Fruit fly (Drosophila melanogaster) whole organism, embryonic: ENCODE measurements around the gene Baldspot.

Experiments
- ATbp ChIP-seq: fragments of 200-800 bp; sonication (Bioruptor generic); optimal IDR thresholded peaks from 2 replicates; lab custom pipeline; 2017; ENCODE audit warnings: missing biosample characterization, mild to moderate bottlenecking, missing genetic modification characterization, missing genetic modification reagents
- Aef1 ChIP-seq: fragments of 200-800 bp; sonication (Bioruptor generic); IDR thresholded peaks from 3 replicates; pipeline ENCODE4 v1.3.6; 2022; ENCODE audit warnings: missing biosample characterization, missing genetic modification characterization
- CG10147 ChIP-seq: fragments of 200-800 bp; sonication (Bioruptor generic); optimal IDR thresholded peaks from 2 replicates; lab custom pipeline; 2019; ENCODE audit warnings: missing biosample characterization, mild to moderate bottlenecking, missing genetic modification characterization, moderate library complexity
- CG10267 ChIP-seq: fragments of 200-800 bp; sonication (Bioruptor generic); optimal IDR thresholded peaks from 2 replicates; lab custom pipeline; 2018; ENCODE audit warnings: missing biosample characterization, mild to moderate bottlenecking, missing genetic modification characterization, moderate library complexity
- CG10274 ChIP-seq: fragments of 200-800 bp; sonication (Bioruptor generic); optimal IDR thresholded peaks from 3 replicates; lab custom pipeline; 2017; ENCODE audit warnings: missing biosample characterization, mild to moderate bottlenecking, missing genetic modification characterization
- CG11723 ChIP-seq: fragments of 200-800 bp; sonication (Bioruptor generic); optimal IDR thresholded peaks from 2 replicates; lab custom pipeline; 2017; ENCODE audit warnings: missing biosample characterization, mild to moderate bottlenecking, missing genetic modification characterization
- CG13296 ChIP-seq: fragments of 200-800 bp; sonication (Bioruptor generic); optimal IDR thresholded peaks from 3 replicates; lab custom pipeline; 2018; ENCODE audit warnings: missing biosample characterization, mild to moderate bottlenecking, missing genetic modification characterization
- CG14965 ChIP-seq: fragments of 200-800 bp; sonication (Bioruptor generic); optimal IDR thresholded peaks from 2 replicates; lab custom pipeline; 2016; ENCODE audit warnings: missing biosample characterization, missing genetic modification characterization, borderline replicate concordance
- CG15073 ChIP-seq: fragments of 200-800 bp; sonication (Bioruptor generic); optimal IDR thresholded peaks from 2 replicates; lab custom pipeline; 2016; ENCODE audit warnings: missing biosample characterization, missing genetic modification characterization
- CG17385 ChIP-seq: fragments of 200-800 bp; sonication (Bioruptor generic); optimal IDR thresholded peaks from 3 replicates; lab custom pipeline; 2018; ENCODE audit warnings: missing biosample characterization, mild to moderate bottlenecking, missing genetic modification characterization
- CG18476 ChIP-seq: fragments of 200-800 bp; sonication (Bioruptor generic); optimal IDR thresholded peaks from 2 replicates; lab custom pipeline; 2016; ENCODE audit warnings: missing biosample characterization, mild to moderate bottlenecking, missing genetic modification characterization
- CG18619 ChIP-seq: fragments of 200-800 bp; sonication (Bioruptor generic); optimal IDR thresholded peaks from 3 replicates; lab custom pipeline; 2017; ENCODE audit warnings: missing biosample characterization, mild to moderate bottlenecking, missing genetic modification characterization
- CG2678 ChIP-seq: fragments of 200-800 bp; sonication (Bioruptor generic); optimal IDR thresholded peaks from 3 replicates; lab custom pipeline; 2019; ENCODE audit warnings: missing biosample characterization, mild to moderate bottlenecking, missing genetic modification characterization, moderate library complexity
- CG32532 ChIP-seq: fragments of 200-800 bp; sonication (Bioruptor generic); IDR thresholded peaks from 2 replicates; pipeline ENCODE4 v1.3.6; 2022; ENCODE audit warnings: missing biosample characterization, missing genetic modification characterization
- CG34422 ChIP-seq: fragments of 200-800 bp; sonication (Bioruptor generic); IDR thresholded peaks from 3 replicates; pipeline ENCODE4 v1.3.6; 2022; ENCODE audit warnings: missing biosample characterization, missing genetic modification characterization
- CG3847 ChIP-seq: fragments of 200-800 bp; sonication (Bioruptor generic); IDR thresholded peaks from 2 replicates; pipeline ENCODE4 v1.3.6; 2022; ENCODE audit warnings: missing biosample characterization, missing genetic modification characterization
- CG4328 ChIP-seq: fragments of 200-800 bp; sonication (Bioruptor generic); optimal IDR thresholded peaks from 3 replicates; lab custom pipeline; 2017; ENCODE audit warnings: missing biosample characterization, missing genetic modification reagents, missing genetic modification characterization
- CG6272 ChIP-seq: fragments of 200-800 bp; sonication (Bioruptor generic); IDR thresholded peaks from 2 replicates; pipeline ENCODE4 v1.3.6; 2022; ENCODE audit warnings: missing biosample characterization, missing genetic modification characterization
- CG7786 ChIP-seq: fragments of 200-800 bp; sonication (Bioruptor generic); optimal IDR thresholded peaks from 2 replicates; lab custom pipeline; 2016; ENCODE audit warnings: missing biosample characterization, missing genetic modification characterization
- CG8765 ChIP-seq: fragments of 200-800 bp; sonication (Bioruptor generic); IDR thresholded peaks from 2 replicates; pipeline ENCODE4 v1.3.6; 2022; ENCODE audit warnings: missing biosample characterization, missing genetic modification characterization
- CG9215 ChIP-seq: fragments of 200-800 bp; sonication (Bioruptor generic); IDR thresholded peaks from 2 replicates; pipeline ENCODE4 v1.3.6; 2022; ENCODE audit warnings: missing biosample characterization, missing genetic modification characterization
- CG9817 ChIP-seq: fragments of 200-800 bp; sonication (Bioruptor generic); optimal IDR thresholded peaks from 2 replicates; lab custom pipeline; 2018; ENCODE audit warnings: missing biosample characterization, mild to moderate bottlenecking, missing genetic modification characterization, moderate library complexity
- CTCF ChIP-seq: fragments of 200-800 bp; sonication (Bioruptor generic); optimal IDR thresholded peaks from 2 replicates; lab custom pipeline; 2017; ENCODE audit warnings: missing biosample characterization, mild to moderate bottlenecking, missing genetic modification characterization, moderate library complexity
- Deaf1 ChIP-seq: fragments of 200-800 bp; optimal IDR thresholded peaks from 3 replicates; lab custom pipeline; 2019; ENCODE audit warnings: missing biosample characterization, mild to moderate bottlenecking, missing genetic modification characterization, moderate library complexity
- Drgx ChIP-seq: fragments of 200-800 bp; sonication (Bioruptor generic); IDR thresholded peaks from 2 replicates; pipeline ENCODE4 v1.3.6; 2022; ENCODE audit warnings: missing biosample characterization, missing genetic modification characterization
- E2f1 ChIP-seq: fragments of 200-800 bp; sonication (Bioruptor generic); IDR thresholded peaks from 2 replicates; pipeline ENCODE4 v1.3.6; 2022; ENCODE audit warnings: missing biosample characterization, missing genetic modification characterization
- Kr ChIP-seq: fragments of 200-800 bp; sonication (Bioruptor generic); optimal IDR thresholded peaks from 2 replicates; lab custom pipeline; 2017; ENCODE audit warnings: missing biosample characterization, mild to moderate bottlenecking, missing genetic modification characterization
- Mes4 ChIP-seq: fragments of 200-800 bp; sonication (Bioruptor generic); optimal IDR thresholded peaks from 2 replicates; lab custom pipeline; 2016; ENCODE audit warnings: missing biosample characterization, missing genetic modification characterization
- Optix ChIP-seq: fragments of 200-800 bp; sonication (Bioruptor generic); IDR thresholded peaks from 3 replicates; pipeline ENCODE4 v1.3.6; 2022; ENCODE audit warnings: missing biosample characterization, missing genetic modification characterization
- Rfx ChIP-seq: fragments of 200-800 bp; sonication (Bioruptor generic); IDR thresholded peaks from 2 replicates; pipeline ENCODE4 v1.3.6; 2022; ENCODE audit warnings: missing biosample characterization, missing genetic modification characterization
- abd-A ChIP-seq: fragments of 200-800 bp; sonication (Bioruptor generic); optimal IDR thresholded peaks from 3 replicates; lab custom pipeline; 2019; ENCODE audit warnings: missing biosample characterization, mild to moderate bottlenecking, missing genetic modification characterization, moderate library complexity
- aop ChIP-seq: fragments of 200-800 bp; sonication (Bioruptor generic); IDR thresholded peaks from 2 replicates; pipeline ENCODE4 v1.3.6; 2022; ENCODE audit warnings: missing biosample characterization, missing genetic modification characterization
- ash1 ChIP-seq: fragments of 200-800 bp; sonication (Bioruptor generic); optimal IDR thresholded peaks from 2 replicates; lab custom pipeline; 2018; ENCODE audit warnings: missing biosample characterization, mild to moderate bottlenecking, missing genetic modification characterization
- az2 ChIP-seq: fragments of 200-800 bp; sonication (Bioruptor generic); optimal IDR thresholded peaks from 3 replicates; lab custom pipeline; 2016; ENCODE audit warnings: missing biosample characterization, missing genetic modification characterization
- ci ChIP-seq: fragments of 200-800 bp; sonication (Bioruptor generic); IDR thresholded peaks from 3 replicates; pipeline ENCODE4 v1.3.6; 2022; ENCODE audit warnings: missing biosample characterization, missing genetic modification characterization
- danr ChIP-seq: fragments of 200-800 bp; sonication (Bioruptor generic); IDR thresholded peaks from 2 replicates; pipeline ENCODE4 v1.3.6; 2022; ENCODE audit warnings: missing biosample characterization, missing genetic modification characterization
- dm ChIP-seq: fragments of 200-800 bp; sonication (Bioruptor generic); optimal IDR thresholded peaks from 3 replicates; lab custom pipeline; 2016; ENCODE audit warnings: missing biosample characterization, missing genetic modification characterization
- emc ChIP-seq: fragments of 200-800 bp; sonication (Bioruptor generic); optimal IDR thresholded peaks from 2 replicates; lab custom pipeline; 2016; ENCODE audit warnings: missing biosample characterization, missing genetic modification characterization
- gcm ChIP-seq: fragments of 200-800 bp; sonication (Bioruptor generic); optimal IDR thresholded peaks from 2 replicates; lab custom pipeline; 2019; ENCODE audit warnings: missing biosample characterization, mild to moderate bottlenecking, missing genetic modification characterization, moderate library complexity
- gsb-n ChIP-seq: fragments of 200-800 bp; sonication (Bioruptor generic); optimal IDR thresholded peaks from 3 replicates; lab custom pipeline; 2018; ENCODE audit warnings: missing biosample characterization, mild to moderate bottlenecking, missing genetic modification characterization
- lbe ChIP-seq: fragments of 200-800 bp; sonication (Bioruptor generic); optimal IDR thresholded peaks from 2 replicates; lab custom pipeline; 2016; ENCODE audit warnings: missing biosample characterization, mild to moderate bottlenecking, missing genetic modification characterization
- lmd ChIP-seq: fragments of 200-800 bp; sonication (Bioruptor generic); IDR thresholded peaks from 2 replicates; pipeline ENCODE4 v1.3.6; 2022; ENCODE audit warnings: missing biosample characterization, missing genetic modification characterization
- otp ChIP-seq: fragments of 200-800 bp; sonication (Bioruptor generic); IDR thresholded peaks from 3 replicates; pipeline ENCODE4, ENCODE4 v1.3.6; 2022; ENCODE audit warnings: missing biosample characterization, missing genetic modification characterization
- peb ChIP-seq: fragments of 200-800 bp; sonication (Bioruptor generic); IDR thresholded peaks from 2 replicates; pipeline ENCODE4 v1.3.6; 2022; ENCODE audit warnings: missing biosample characterization, missing genetic modification characterization
- rib ChIP-seq: fragments of 200-800 bp; sonication (Bioruptor generic); IDR thresholded peaks from 2 replicates; pipeline ENCODE4 v1.3.6; 2022; ENCODE audit warnings: missing biosample characterization, missing genetic modification characterization
- scrt ChIP-seq: fragments of 200-800 bp; sonication (Bioruptor generic); optimal IDR thresholded peaks from 2 replicates; lab custom pipeline; 2018; ENCODE audit warnings: missing biosample characterization, mild to moderate bottlenecking, missing genetic modification characterization, moderate library complexity
- sens ChIP-seq: fragments of 200-800 bp; sonication (Bioruptor generic); peaks from one replicate; lab custom pipeline; 2016; ENCODE audit warnings: missing biosample characterization, missing genetic modification characterization
- trh ChIP-seq: fragments of 200-800 bp; sonication (Bioruptor generic); optimal IDR thresholded peaks from 2 replicates; lab custom pipeline; 2016; ENCODE audit warnings: missing biosample characterization, missing genetic modification characterization
- tup ChIP-seq: fragments of 200-800 bp; sonication (Bioruptor generic); optimal IDR thresholded peaks from 2 replicates; lab custom pipeline; 2016; ENCODE audit warnings: missing biosample characterization, mild to moderate bottlenecking, missing genetic modification characterization, moderate library complexity
- zf30C ChIP-seq: fragments of 200-800 bp; sonication (Bioruptor generic); optimal IDR thresholded peaks from 3 replicates; lab custom pipeline; 2018; ENCODE audit warnings: missing biosample characterization, mild to moderate bottlenecking, missing genetic modification characterization

Baldspot gene

DNA sequence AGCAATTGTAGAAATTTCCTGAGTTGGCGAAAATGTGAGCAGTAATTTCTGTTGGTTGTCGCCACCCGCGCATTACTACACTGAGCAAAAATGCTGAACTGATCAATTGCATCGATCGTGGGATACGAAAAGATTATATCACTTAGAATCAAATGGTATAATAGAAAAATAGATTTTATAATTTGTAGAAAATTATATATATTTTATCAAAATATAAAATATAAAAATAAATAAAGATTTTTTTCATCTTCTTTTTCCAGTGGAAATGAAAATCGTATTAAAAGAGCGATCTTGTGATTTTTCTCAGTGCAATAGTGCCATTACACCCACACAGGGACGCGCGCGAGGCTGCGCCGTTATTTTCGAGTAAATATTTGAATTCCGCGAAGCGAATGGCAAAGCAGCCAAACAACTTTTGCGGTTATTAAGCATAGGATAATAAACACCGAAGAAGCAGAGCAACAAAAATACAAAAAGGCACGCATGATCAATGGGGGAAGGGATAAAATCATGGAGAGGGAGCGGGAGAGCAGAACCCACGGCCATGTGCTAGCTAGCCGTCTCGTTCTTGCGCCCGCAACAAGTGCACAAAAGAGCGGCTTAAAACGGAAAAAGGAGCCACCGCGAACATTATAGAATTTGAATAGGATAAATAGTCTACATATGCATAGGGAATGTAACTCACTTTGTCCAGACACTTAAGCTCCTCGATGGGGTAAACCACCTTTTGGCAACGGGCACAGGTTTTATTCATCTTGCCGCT lies 49.0 kb upstream of the Baldspot start (continued):
- TF ChIP-seq lbe (GFP tag; lab: Kevin White, UChicago) (peak; percentile 19), CG7786 (GFP tag; lab: Kevin White, UChicago) (no peak), zf30C (GFP tag; lab: Kevin White, UChicago) (peak; percentile 63), CG10147 (GFP tag; lab: Kevin White, UChicago) (peak; percentile 46), ash1 (GFP tag; lab: Kevin White, UChicago) (no peak), CG9215 (GFP tag; lab: Robert Waterston, UW) (peak; percentile 48; the same call in 1 of the 2 replicates), CG9817 (tag; lab: Kevin White, UChicago) (peak; percentile 24), ATbp (GFP tag; lab: Kevin White, UChicago) (peak; percentile 15), CG18476 (GFP tag; lab: Kevin White, UChicago) (no peak), tup (GFP tag; lab: Kevin White, UChicago) (no peak), ci (0 out of 3 replicates have a peak, but pooled peaks have one; percentile 38), CTCF (GFP tag; lab: Kevin White, UChicago) (no peak), Deaf1 (peak; percentile 27), danr (GFP tag; lab: Robert Waterston, UW) (no peak), E2f1 (GFP tag; lab: Robert Waterston, UW) (0 out of 2 replicates have a peak, but pooled peaks have one; percentile 30), CG6272 (GFP tag; lab: Robert Waterston, UW) (no peak), peb (no peak), aop (GFP tag; lab: Robert Waterston, UW) (no peak), Rfx (GFP tag; lab: Robert Waterston, UW) (peak; percentile 67), Kr (GFP tag; lab: Kevin White, UChicago) (peak; percentile 0), gcm (GFP tag; lab: Kevin White, UChicago) (no peak), CG11723 (GFP tag; lab: Kevin White, UChicago) (no peak), rib (GFP tag; lab: Robert Waterston, UW) (0 out of 2 replicates have a peak, but pooled peaks have one; percentile 8), CG17385 (GFP tag; lab: Kevin White, UChicago) (peak; percentile 50), CG8765 (GFP tag; lab: Robert Waterston, UW) (peak; percentile 46), CG3847 (GFP tag; lab: Robert Waterston, UW) (peak; percentile 29; the same call in 1 of the 2 replicates), lmd (GFP tag; lab: Robert Waterston, UW) (peak; percentile 71), CG13296 (GFP tag; lab: Kevin White, UChicago) (peak; percentile 6), az2 (no peak), CG10267 (tag; lab: Kevin White, UChicago) (peak; percentile 67), abd-A (tag; lab: Kevin White, UChicago) (no peak), CG2678 (tag; lab: Kevin White, UChicago) (peak; percentile 41), dm (GFP tag; lab: Kevin White, UChicago) (peak; percentile 48), Optix (GFP tag; lab: Robert Waterston, UW) (peak; percentile 21; the same call in 1 of the 3 replicates), CG10274 (peak; percentile 31), scrt (GFP tag; lab: Kevin White, UChicago) (no peak), otp (no peak), gsb-n (tag; lab: Kevin White, UChicago) (peak; percentile 37), Aef1 (GFP tag; lab: Robert Waterston, UW) (peak; percentile 50; the same call in 2 of the 3 replicates), CG34422 (GFP tag; lab: Robert Waterston, UW) (0 out of 3 replicates have a peak, but pooled peaks have one; percentile 10), CG4328 (GFP tag; lab: Kevin White, UChicago) (peak; percentile 1), Mes4 (GFP tag; lab: Kevin White, UChicago) (no peak), emc (GFP tag; lab: Kevin White, UChicago) (no peak), Drgx (GFP tag; lab: Robert Waterston, UW) (peak; percentile 77), sens (GFP tag; lab: Kevin White, UChicago) (peak; percentile 65), CG15073 (no peak), CG14965 (GFP tag; lab: Kevin White, UChicago) (no peak), trh (peak; percentile 7), CG18619 (no peak), CG32532 (GFP tag; lab: Robert Waterston, UW) (peak; percentile 74)
